Fruit fly (Drosophila melanogaster) whole organism, prepupa: ENCODE results near the gene shep.
A peak's percentile ranks its signal among the peaks of the same experiment; 100 is the strongest.

Experiments used
- Blimp-1 ChIP-seq: fragments of 200-800 bp; sonication (Bioruptor generic); optimal IDR thresholded peaks from 3 replicates; lab custom pipeline; 2017; ENCODE audit warnings: missing biosample characterization, missing genetic modification characterization, mild to moderate bottlenecking, moderate library complexity, missing genetic modification reagents
- CG10631 ChIP-seq: fragments of 200-800 bp; sonication (Bioruptor generic); optimal IDR thresholded peaks from 2 replicates; lab custom pipeline; 2016; ENCODE audit warnings: missing biosample characterization, missing genetic modification characterization
- CG11294 ChIP-seq: fragments of 200-800 bp; sonication (Bioruptor generic); IDR thresholded peaks from 2 replicates; pipeline ENCODE4 v1.3.6; 2022; ENCODE audit warnings: missing biosample characterization, missing genetic modification characterization
- CG15336 ChIP-seq: fragments of 200-800 bp; sonication (Bioruptor generic); IDR thresholded peaks from 2 replicates; pipeline ENCODE4 v1.3.6; 2022; ENCODE audit warnings: missing biosample characterization, missing genetic modification characterization
- CG1621 ChIP-seq: fragments of 200-800 bp; sonication (Bioruptor generic); optimal IDR thresholded peaks from 3 replicates; lab custom pipeline; 2018; ENCODE audit warnings: missing biosample characterization, mild to moderate bottlenecking, missing genetic modification characterization
- CG16779 ChIP-seq: fragments of 200-800 bp; sonication (Bioruptor generic); optimal IDR thresholded peaks from 3 replicates; lab custom pipeline; 2017; ENCODE audit warnings: missing biosample characterization, mild to moderate bottlenecking, missing genetic modification characterization
- CG3032 ChIP-seq: fragments of 200-800 bp; optimal IDR thresholded peaks from 2 replicates; lab custom pipeline; 2019; ENCODE audit warnings: missing biosample characterization, mild to moderate bottlenecking, missing genetic modification characterization, moderate library complexity
- CG31627 ChIP-seq: fragments of 200-800 bp; sonication (Bioruptor generic); optimal IDR thresholded peaks from 3 replicates; lab custom pipeline; 2016; ENCODE audit warnings: missing biosample characterization, missing genetic modification characterization
- CG32006 ChIP-seq: fragments of 200-800 bp; sonication (Bioruptor generic); optimal IDR thresholded peaks from 3 replicates; lab custom pipeline; 2017; ENCODE audit warnings: missing biosample characterization, mild to moderate bottlenecking, missing genetic modification characterization
- CG34406 ChIP-seq: fragments of 200-800 bp; sonication (Bioruptor generic); optimal IDR thresholded peaks from 3 replicates; lab custom pipeline; 2016; ENCODE audit warnings: missing biosample characterization, missing genetic modification characterization
- CG4318 ChIP-seq: fragments of 200-800 bp; sonication (Bioruptor generic); optimal IDR thresholded peaks from 3 replicates; lab custom pipeline; 2017; ENCODE audit warnings: missing biosample characterization, mild to moderate bottlenecking, missing genetic modification characterization
- CG6163 ChIP-seq: fragments of 200-800 bp; sonication (Bioruptor generic); IDR thresholded peaks from 3 replicates; pipeline ENCODE4 v1.3.6; 2022; ENCODE audit warnings: missing biosample characterization, missing genetic modification characterization
- CG6276 ChIP-seq: fragments of 200-800 bp; sonication (Bioruptor generic); optimal IDR thresholded peaks from 2 replicates; lab custom pipeline; 2017; ENCODE audit warnings: missing biosample characterization, mild to moderate bottlenecking, missing genetic modification characterization
- CG6792 ChIP-seq: fragments of 200-800 bp; sonication (Bioruptor generic); optimal IDR thresholded peaks from 3 replicates; lab custom pipeline; 2016; ENCODE audit warnings: missing biosample characterization, missing genetic modification characterization
- CG6808 ChIP-seq: fragments of 200-800 bp; sonication (Bioruptor generic); optimal IDR thresholded peaks from 3 replicates; lab custom pipeline; 2017; ENCODE audit warnings: missing biosample characterization, missing genetic modification characterization, mild to moderate bottlenecking, moderate library complexity, missing genetic modification reagents
- CG6854 ChIP-seq: fragments of 200-800 bp; sonication (Bioruptor generic); optimal IDR thresholded peaks from 2 replicates; lab custom pipeline; 2017; ENCODE audit warnings: missing biosample characterization, mild to moderate bottlenecking, missing genetic modification characterization
- CG7368 ChIP-seq: fragments of 200-800 bp; sonication (Bioruptor generic); optimal IDR thresholded peaks from 3 replicates; lab custom pipeline; 2016; ENCODE audit warnings: missing biosample characterization, missing genetic modification characterization
- CG8119 ChIP-seq: fragments of 200-800 bp; sonication (Bioruptor generic); IDR thresholded peaks from 3 replicates; pipeline ENCODE4 v1.3.6; 2022; ENCODE audit warnings: missing biosample characterization, missing genetic modification characterization
- CG8319 ChIP-seq: fragments of 200-800 bp; sonication (Bioruptor generic); optimal IDR thresholded peaks from 3 replicates; lab custom pipeline; 2016; ENCODE audit warnings: missing biosample characterization, missing genetic modification characterization
- CG9139 ChIP-seq: fragments of 200-800 bp; sonication (Bioruptor generic); optimal IDR thresholded peaks from 3 replicates; lab custom pipeline; 2017; ENCODE audit warnings: missing biosample characterization, mild to moderate bottlenecking, missing genetic modification characterization
- Eip75B ChIP-seq: fragments of 200-800 bp; sonication (Bioruptor generic); optimal IDR thresholded peaks from 3 replicates; lab custom pipeline; 2016; ENCODE audit warnings: missing biosample characterization, missing genetic modification characterization
- Eip78C ChIP-seq: fragments of 200-800 bp; sonication (Bioruptor generic); peaks from one replicate; lab custom pipeline; 2016; ENCODE audit warnings: missing biosample characterization, missing genetic modification characterization
- Eip93F ChIP-seq: fragments of 200-800 bp; sonication (Bioruptor generic); optimal IDR thresholded peaks from 2 replicates; lab custom pipeline; 2016; ENCODE audit warnings: missing biosample characterization, mild to moderate bottlenecking, missing genetic modification characterization
- Ets21C ChIP-seq: fragments of 200-800 bp; sonication (Bioruptor generic); optimal IDR thresholded peaks from 3 replicates; lab custom pipeline; 2016; ENCODE audit warnings: missing biosample characterization, missing genetic modification characterization
- Gug ChIP-seq: fragments of 200-800 bp; sonication (Bioruptor generic); IDR thresholded peaks from 2 replicates; pipeline ENCODE4 v1.3.6; 2022; ENCODE audit warnings: missing biosample characterization, missing genetic modification characterization
- Hr38 ChIP-seq: sonication (Bioruptor generic); optimal IDR thresholded peaks from 2 replicates; lab custom pipeline; 2016; ENCODE audit warnings: missing biosample characterization, missing genetic modification characterization
- Hr39 ChIP-seq: fragments of 200-800 bp; sonication (Bioruptor generic); optimal IDR thresholded peaks from 2 replicates; lab custom pipeline; 2016; ENCODE audit warnings: missing biosample characterization, missing genetic modification characterization
- Hr4 ChIP-seq: fragments of 200-800 bp; sonication (Bioruptor generic); optimal IDR thresholded peaks from 3 replicates; lab custom pipeline; 2016; ENCODE audit warnings: missing biosample characterization, missing genetic modification characterization
- Lpt ChIP-seq: fragments of 200-800 bp; sonication (Bioruptor generic); optimal IDR thresholded peaks from 3 replicates; lab custom pipeline; 2016; ENCODE audit warnings: missing biosample characterization, missing genetic modification characterization
- Met ChIP-seq: fragments of 200-800 bp; sonication (Bioruptor generic); optimal IDR thresholded peaks from 3 replicates; lab custom pipeline; 2016; ENCODE audit warnings: missing biosample characterization, missing genetic modification characterization
- OdsH ChIP-seq: fragments of 200-800 bp; sonication (Bioruptor generic); optimal IDR thresholded peaks from 3 replicates; lab custom pipeline; 2016; ENCODE audit warnings: missing biosample characterization, missing genetic modification characterization
- Smox ChIP-seq: fragments of 200-800 bp; sonication (Bioruptor generic); optimal IDR thresholded peaks from 3 replicates; lab custom pipeline; 2016; ENCODE audit warnings: missing biosample characterization, missing genetic modification characterization
- Sox102F ChIP-seq: fragments of 200-800 bp; sonication (Bioruptor generic); optimal IDR thresholded peaks from 2 replicates; lab custom pipeline; 2016; ENCODE audit warnings: missing biosample characterization, mild to moderate bottlenecking, missing genetic modification characterization
- achi ChIP-seq: fragments of 200-800 bp; sonication (Bioruptor generic); optimal IDR thresholded peaks from 3 replicates; lab custom pipeline; 2016; ENCODE audit warnings: missing biosample characterization, missing genetic modification characterization
- acj6 ChIP-seq: fragments of 200-800 bp; sonication (Bioruptor generic); optimal IDR thresholded peaks from 3 replicates; lab custom pipeline; 2016; ENCODE audit warnings: missing biosample characterization, missing genetic modification characterization
- eg ChIP-seq: fragments of 200-800 bp; sonication (Bioruptor generic); IDR thresholded peaks from 3 replicates; pipeline ENCODE4 v1.3.6; 2022; ENCODE audit warnings: missing biosample characterization, missing genetic modification characterization
- esn ChIP-seq: fragments of 200-800 bp; sonication (Bioruptor generic); optimal IDR thresholded peaks from 2 replicates; lab custom pipeline; 2016; ENCODE audit warnings: missing biosample characterization, mild to moderate bottlenecking, missing genetic modification characterization, moderate library complexity
- fd59A ChIP-seq: fragments of 200-800 bp; sonication (Bioruptor generic); optimal IDR thresholded peaks from 2 replicates; lab custom pipeline; 2017; ENCODE audit warnings: missing biosample characterization, mild to moderate bottlenecking, missing genetic modification characterization, missing genetic modification reagents
- fd85E ChIP-seq: fragments of 200-800 bp; sonication (Bioruptor generic); optimal IDR thresholded peaks from 3 replicates; lab custom pipeline; 2016; ENCODE audit warnings: missing biosample characterization, missing genetic modification characterization
- fkh ChIP-seq: fragments of 200-800 bp; sonication (Bioruptor generic); optimal IDR thresholded peaks from 3 replicates; lab custom pipeline; 2017; ENCODE audit warnings: missing biosample characterization, mild to moderate bottlenecking, missing genetic modification characterization, moderate library complexity
- lz ChIP-seq: fragments of 200-800 bp; sonication (Bioruptor generic); optimal IDR thresholded peaks from 3 replicates; lab custom pipeline; 2016; ENCODE audit warnings: missing biosample characterization, missing genetic modification characterization
- pdm3 ChIP-seq: fragments of 200-800 bp; sonication (Bioruptor generic); optimal IDR thresholded peaks from 3 replicates; lab custom pipeline; 2016; ENCODE audit warnings: missing biosample characterization, missing genetic modification characterization
- salr ChIP-seq, 2 experiments: fragments of 200-800 bp; sonication (Bioruptor generic); optimal IDR thresholded peaks; 3 replicates each; lab custom pipeline; 2016 to 2018; ENCODE audit warnings: missing biosample characterization in 2 of 2, missing genetic modification characterization in 2 of 2, mild to moderate bottlenecking in 1 of 2
- spab ChIP-seq: fragments of 200-800 bp; sonication (Bioruptor generic); optimal IDR thresholded peaks from 2 replicates; lab custom pipeline; 2017; ENCODE audit warnings: missing biosample characterization, mild to moderate bottlenecking, missing genetic modification characterization, missing genetic modification reagents
- ss ChIP-seq, 2 experiments: fragments of 200-800 bp; sonication (Bioruptor generic); optimal IDR thresholded peaks; 2 replicates in 1 of 2; 3 replicates in 1 of 2; lab custom pipeline; 2017 to 2018; ENCODE audit warnings: mild to moderate bottlenecking in 2 of 2, missing biosample characterization in 2 of 2, missing genetic modification characterization in 2 of 2, moderate library complexity in 1 of 2
- svp ChIP-seq: fragments of 200-800 bp; sonication (Bioruptor generic); peaks from one replicate; lab custom pipeline; 2016; ENCODE audit warnings: missing biosample characterization, missing genetic modification characterization
- vri ChIP-seq: fragments of 200-800 bp; sonication (Bioruptor generic); optimal IDR thresholded peaks from 3 replicates; lab custom pipeline; 2016; ENCODE audit warnings: missing biosample characterization, mild to moderate bottlenecking, missing genetic modification characterization

Gene shep

dm6 chr3L:5154917-5155613, 122.7 kb downstream of the shep start (continued):
- TF ChIP-seq Met (GFP tag; lab: Kevin White, UChicago) (no peak), eg (GFP tag; lab: Robert Waterston, UW) (no peak; the same call in 2 of the 3 replicates), CG8319 (peak; percentile 32), CG6808 (GFP tag; lab: Kevin White, UChicago) (peak; percentile 51), vri (no peak), achi (GFP tag; lab: Kevin White, UChicago) (peak; percentile 65), ss (GFP tag; optimal IDR thresholded peaks at IDR 0.05; lab: Kevin White, UChicago) (peak in 1 of 2 experiments; percentile 54), Hr38 (GFP tag; lab: Kevin White, UChicago) (no peak), Blimp-1 (GFP tag; lab: Kevin White, UChicago) (no peak), svp (GFP tag; lab: Kevin White, UChicago) (no peak), CG31627 (GFP tag; lab: Kevin White, UChicago) (no peak), Hr39 (no peak), OdsH (GFP tag; lab: Kevin White, UChicago) (no peak), Ets21C (GFP tag; lab: Kevin White, UChicago) (no peak), Hr4 (GFP tag; lab: Kevin White, UChicago) (no peak), CG6276 (no peak), CG10631 (GFP tag; lab: Kevin White, UChicago) (peak; percentile 60), CG34406 (GFP tag; lab: Kevin White, UChicago) (no peak), CG4318 (GFP tag; lab: Kevin White, UChicago) (no peak), CG1621 (tag; lab: Kevin White, UChicago) (no peak)

dm6 chr3L:5152354-5152806, 125.4 kb downstream of the shep start, which contains the start of the genes Gen and Srp54k:
Gen (minus strand) TSS chr3L:5152376.
Srp54k (plus strand) TSS chr3L:5152678.
- no peak for TF ChIP-seq eg (GFP tag; lab: Robert Waterston, UW)
- no peak for TF ChIP-seq Met (GFP tag; lab: Kevin White, UChicago)
- TF ChIP-seq CG8319, result no peak
- no peak for TF ChIP-seq CG8119 (GFP tag; lab: Robert Waterston, UW)
- TF ChIP-seq Hr39, result no peak
- no peak for TF ChIP-seq spab (GFP tag; lab: Kevin White, UChicago)
- no peak for TF ChIP-seq Sox102F
- TF ChIP-seq CG9139 (GFP tag; lab: Kevin White, UChicago), result no peak
- TF ChIP-seq CG15336 (GFP tag; lab: Robert Waterston, UW), result no peak
- TF ChIP-seq Gug (GFP tag; lab: Robert Waterston, UW), result 0 out of 2 replicates have a peak, but pooled peaks have one; percentile 20
- no peak for TF ChIP-seq CG11294
- TF ChIP-seq CG3032 (tag; lab: Kevin White, UChicago), result peak; percentile 15
- no peak for TF ChIP-seq CG7368
- TF ChIP-seq CG6792 (GFP tag; lab: Kevin White, UChicago), result no peak
- no peak for TF ChIP-seq OdsH (GFP tag; lab: Kevin White, UChicago)
- TF ChIP-seq CG32006 (GFP tag; lab: Kevin White, UChicago), result no peak
- no peak for TF ChIP-seq fkh (GFP tag; lab: Kevin White, UChicago)
- TF ChIP-seq CG31627 (GFP tag; lab: Kevin White, UChicago), result peak; percentile 41
- TF ChIP-seq Ets21C (GFP tag; lab: Kevin White, UChicago), result no peak
- peak; percentile 54 for TF ChIP-seq esn (GFP tag; lab: Kevin White, UChicago)
- no peak for TF ChIP-seq Eip78C
- TF ChIP-seq fd59A (GFP tag; lab: Kevin White, UChicago), result no peak
- TF ChIP-seq CG6854, result peak; percentile 9
- TF ChIP-seq CG34406 (GFP tag; lab: Kevin White, UChicago), result no peak
- TF ChIP-seq CG16779, result no peak
- TF ChIP-seq salr (GFP tag; optimal IDR thresholded peaks at IDR 0.05; lab: Kevin White, UChicago), result no peak
- no peak for TF ChIP-seq ss (GFP tag; optimal IDR thresholded peaks at IDR 0.05; lab: Kevin White, UChicago)
- TF ChIP-seq Eip93F (GFP tag; lab: Kevin White, UChicago), result no peak
- TF ChIP-seq CG10631 (GFP tag; lab: Kevin White, UChicago), result no peak
- no peak for TF ChIP-seq CG6276
- no peak for TF ChIP-seq acj6
- TF ChIP-seq CG6163 (GFP tag; lab: Robert Waterston, UW), result 0 out of 3 replicates have a peak, but pooled peaks have one; percentile 22
- peak; percentile 58 for TF ChIP-seq lz (GFP tag; lab: Kevin White, UChicago)
- TF ChIP-seq Eip75B, result no peak
- no peak for TF ChIP-seq pdm3 (GFP tag; lab: Kevin White, UChicago)
- TF ChIP-seq Blimp-1 (GFP tag; lab: Kevin White, UChicago), result no peak
- no peak for TF ChIP-seq fd85E
- peak; percentile 100 for TF ChIP-seq achi (GFP tag; lab: Kevin White, UChicago)
- TF ChIP-seq Smox, result no peak
- no peak for TF ChIP-seq Lpt (GFP tag; lab: Kevin White, UChicago)
